Fruit fly (Drosophila melanogaster) whole organism, prepupa: ENCODE data around the gene CG2865.
A peak's percentile ranks its signal among the peaks of the same experiment; 100 is the strongest.

ENCODE experiments used
- CG10631 ChIP-seq: fragments of 200-800 bp; sonication (Bioruptor generic); optimal IDR thresholded peaks from 2 replicates; lab custom pipeline; 2016; ENCODE audit warnings: missing biosample characterization, missing genetic modification characterization
- CG10669 ChIP-seq: fragments of 200-800 bp; sonication (Bioruptor generic); optimal IDR thresholded peaks from 3 replicates; lab custom pipeline; 2018; ENCODE audit warnings: missing biosample characterization, mild to moderate bottlenecking, missing genetic modification characterization, moderate library complexity
- CG11902 ChIP-seq: fragments of 200-800 bp; sonication (Bioruptor generic); optimal IDR thresholded peaks from 3 replicates; lab custom pipeline; 2016; ENCODE audit warnings: missing biosample characterization, missing genetic modification characterization
- CG15336 ChIP-seq: fragments of 200-800 bp; sonication (Bioruptor generic); IDR thresholded peaks from 2 replicates; pipeline ENCODE4 v1.3.6; 2022; ENCODE audit warnings: missing biosample characterization, missing genetic modification characterization
- CG1621 ChIP-seq: fragments of 200-800 bp; sonication (Bioruptor generic); optimal IDR thresholded peaks from 3 replicates; lab custom pipeline; 2018; ENCODE audit warnings: missing biosample characterization, mild to moderate bottlenecking, missing genetic modification characterization
- CG16779 ChIP-seq: fragments of 200-800 bp; sonication (Bioruptor generic); optimal IDR thresholded peaks from 3 replicates; lab custom pipeline; 2017; ENCODE audit warnings: missing biosample characterization, mild to moderate bottlenecking, missing genetic modification characterization
- CG32006 ChIP-seq: fragments of 200-800 bp; sonication (Bioruptor generic); optimal IDR thresholded peaks from 3 replicates; lab custom pipeline; 2017; ENCODE audit warnings: missing biosample characterization, mild to moderate bottlenecking, missing genetic modification characterization
- CG34406 ChIP-seq: fragments of 200-800 bp; sonication (Bioruptor generic); optimal IDR thresholded peaks from 3 replicates; lab custom pipeline; 2016; ENCODE audit warnings: missing biosample characterization, missing genetic modification characterization
- CG3919 ChIP-seq: fragments of 200-800 bp; sonication (Bioruptor generic); optimal IDR thresholded peaks from 3 replicates; lab custom pipeline; 2016; ENCODE audit warnings: missing biosample characterization, missing genetic modification characterization
- CG4318 ChIP-seq: fragments of 200-800 bp; sonication (Bioruptor generic); optimal IDR thresholded peaks from 3 replicates; lab custom pipeline; 2017; ENCODE audit warnings: missing biosample characterization, mild to moderate bottlenecking, missing genetic modification characterization
- CG6163 ChIP-seq: fragments of 200-800 bp; sonication (Bioruptor generic); IDR thresholded peaks from 3 replicates; pipeline ENCODE4 v1.3.6; 2022; ENCODE audit warnings: missing biosample characterization, missing genetic modification characterization
- CG6276 ChIP-seq: fragments of 200-800 bp; sonication (Bioruptor generic); optimal IDR thresholded peaks from 2 replicates; lab custom pipeline; 2017; ENCODE audit warnings: missing biosample characterization, mild to moderate bottlenecking, missing genetic modification characterization
- CG6792 ChIP-seq: fragments of 200-800 bp; sonication (Bioruptor generic); optimal IDR thresholded peaks from 3 replicates; lab custom pipeline; 2016; ENCODE audit warnings: missing biosample characterization, missing genetic modification characterization
- CG6808 ChIP-seq: fragments of 200-800 bp; sonication (Bioruptor generic); optimal IDR thresholded peaks from 3 replicates; lab custom pipeline; 2017; ENCODE audit warnings: missing biosample characterization, missing genetic modification characterization, mild to moderate bottlenecking, moderate library complexity, missing genetic modification reagents
- CG6854 ChIP-seq: fragments of 200-800 bp; sonication (Bioruptor generic); optimal IDR thresholded peaks from 2 replicates; lab custom pipeline; 2017; ENCODE audit warnings: missing biosample characterization, mild to moderate bottlenecking, missing genetic modification characterization
- CG7368 ChIP-seq: fragments of 200-800 bp; sonication (Bioruptor generic); optimal IDR thresholded peaks from 3 replicates; lab custom pipeline; 2016; ENCODE audit warnings: missing biosample characterization, missing genetic modification characterization
- CG8119 ChIP-seq: fragments of 200-800 bp; sonication (Bioruptor generic); IDR thresholded peaks from 3 replicates; pipeline ENCODE4 v1.3.6; 2022; ENCODE audit warnings: missing biosample characterization, missing genetic modification characterization
- CG8632 ChIP-seq: fragments of 200-800 bp; sonication (Bioruptor generic); optimal IDR thresholded peaks from 3 replicates; lab custom pipeline; 2016; ENCODE audit warnings: missing biosample characterization, missing genetic modification characterization
- CG9139 ChIP-seq: fragments of 200-800 bp; sonication (Bioruptor generic); optimal IDR thresholded peaks from 3 replicates; lab custom pipeline; 2017; ENCODE audit warnings: missing biosample characterization, mild to moderate bottlenecking, missing genetic modification characterization
- Eip75B ChIP-seq: fragments of 200-800 bp; sonication (Bioruptor generic); optimal IDR thresholded peaks from 3 replicates; lab custom pipeline; 2016; ENCODE audit warnings: missing biosample characterization, missing genetic modification characterization
- Eip78C ChIP-seq: fragments of 200-800 bp; sonication (Bioruptor generic); peaks from one replicate; lab custom pipeline; 2016; ENCODE audit warnings: missing biosample characterization, missing genetic modification characterization
- Ets96B ChIP-seq: fragments of 200-800 bp; optimal IDR thresholded peaks from 2 replicates; lab custom pipeline; 2019; ENCODE audit warnings: missing biosample characterization, mild to moderate bottlenecking, missing genetic modification characterization, moderate library complexity
- Gug ChIP-seq: fragments of 200-800 bp; sonication (Bioruptor generic); IDR thresholded peaks from 2 replicates; pipeline ENCODE4 v1.3.6; 2022; ENCODE audit warnings: missing biosample characterization, missing genetic modification characterization
- Hr4 ChIP-seq: fragments of 200-800 bp; sonication (Bioruptor generic); optimal IDR thresholded peaks from 3 replicates; lab custom pipeline; 2016; ENCODE audit warnings: missing biosample characterization, missing genetic modification characterization
- Lpt ChIP-seq: fragments of 200-800 bp; sonication (Bioruptor generic); optimal IDR thresholded peaks from 3 replicates; lab custom pipeline; 2016; ENCODE audit warnings: missing biosample characterization, missing genetic modification characterization
- OdsH ChIP-seq: fragments of 200-800 bp; sonication (Bioruptor generic); optimal IDR thresholded peaks from 3 replicates; lab custom pipeline; 2016; ENCODE audit warnings: missing biosample characterization, missing genetic modification characterization
- Smox ChIP-seq: fragments of 200-800 bp; sonication (Bioruptor generic); optimal IDR thresholded peaks from 3 replicates; lab custom pipeline; 2016; ENCODE audit warnings: missing biosample characterization, missing genetic modification characterization
- Sox14 ChIP-seq: fragments of 200-800 bp; sonication (Bioruptor generic); optimal IDR thresholded peaks from 3 replicates; lab custom pipeline; 2016; ENCODE audit warnings: missing biosample characterization, missing genetic modification characterization
- Sox15 ChIP-seq: fragments of 200-800 bp; sonication (Bioruptor generic); optimal IDR thresholded peaks from 3 replicates; lab custom pipeline; 2016; ENCODE audit warnings: missing biosample characterization, missing genetic modification characterization
- achi ChIP-seq: fragments of 200-800 bp; sonication (Bioruptor generic); optimal IDR thresholded peaks from 3 replicates; lab custom pipeline; 2016; ENCODE audit warnings: missing biosample characterization, missing genetic modification characterization
- cyc ChIP-seq: fragments of 200-800 bp; sonication (Bioruptor generic); optimal IDR thresholded peaks from 3 replicates; lab custom pipeline; 2016; ENCODE audit warnings: missing biosample characterization, missing genetic modification characterization
- dac ChIP-seq: fragments of 200-800 bp; sonication (Bioruptor generic); optimal IDR thresholded peaks from 2 replicates; lab custom pipeline; 2017; ENCODE audit warnings: missing biosample characterization, mild to moderate bottlenecking, missing genetic modification characterization
- dsx ChIP-seq: fragments of 200-800 bp; optimal IDR thresholded peaks from 3 replicates; lab custom pipeline; 2019; ENCODE audit warnings: missing biosample characterization, mild to moderate bottlenecking, missing genetic modification characterization, moderate library complexity; ENCODE audit not compliant: poor library complexity, severe bottlenecking
- fd85E ChIP-seq: fragments of 200-800 bp; sonication (Bioruptor generic); optimal IDR thresholded peaks from 3 replicates; lab custom pipeline; 2016; ENCODE audit warnings: missing biosample characterization, missing genetic modification characterization
- fkh ChIP-seq: fragments of 200-800 bp; sonication (Bioruptor generic); optimal IDR thresholded peaks from 3 replicates; lab custom pipeline; 2017; ENCODE audit warnings: missing biosample characterization, mild to moderate bottlenecking, missing genetic modification characterization, moderate library complexity
- net ChIP-seq: fragments of 200-800 bp; sonication (Bioruptor generic); optimal IDR thresholded peaks from 3 replicates; lab custom pipeline; 2016; ENCODE audit warnings: missing biosample characterization, missing genetic modification characterization
- pdm3 ChIP-seq: fragments of 200-800 bp; sonication (Bioruptor generic); optimal IDR thresholded peaks from 3 replicates; lab custom pipeline; 2016; ENCODE audit warnings: missing biosample characterization, missing genetic modification characterization
- spab ChIP-seq: fragments of 200-800 bp; sonication (Bioruptor generic); optimal IDR thresholded peaks from 2 replicates; lab custom pipeline; 2017; ENCODE audit warnings: missing biosample characterization, mild to moderate bottlenecking, missing genetic modification characterization, missing genetic modification reagents
- ss ChIP-seq, 2 experiments: fragments of 200-800 bp; sonication (Bioruptor generic); optimal IDR thresholded peaks; 2 replicates in 1 of 2; 3 replicates in 1 of 2; lab custom pipeline; 2017 to 2018; ENCODE audit warnings: mild to moderate bottlenecking in 2 of 2, missing biosample characterization in 2 of 2, missing genetic modification characterization in 2 of 2, moderate library complexity in 1 of 2
- svp ChIP-seq: fragments of 200-800 bp; sonication (Bioruptor generic); peaks from one replicate; lab custom pipeline; 2016; ENCODE audit warnings: missing biosample characterization, missing genetic modification characterization
- topi ChIP-seq: fragments of 200-800 bp; sonication (Bioruptor generic); optimal IDR thresholded peaks from 3 replicates; lab custom pipeline; 2016; ENCODE audit warnings: missing biosample characterization, missing genetic modification characterization
- vri ChIP-seq: fragments of 200-800 bp; sonication (Bioruptor generic); optimal IDR thresholded peaks from 3 replicates; lab custom pipeline; 2016; ENCODE audit warnings: missing biosample characterization, mild to moderate bottlenecking, missing genetic modification characterization

Gene CG2865

DNA sequence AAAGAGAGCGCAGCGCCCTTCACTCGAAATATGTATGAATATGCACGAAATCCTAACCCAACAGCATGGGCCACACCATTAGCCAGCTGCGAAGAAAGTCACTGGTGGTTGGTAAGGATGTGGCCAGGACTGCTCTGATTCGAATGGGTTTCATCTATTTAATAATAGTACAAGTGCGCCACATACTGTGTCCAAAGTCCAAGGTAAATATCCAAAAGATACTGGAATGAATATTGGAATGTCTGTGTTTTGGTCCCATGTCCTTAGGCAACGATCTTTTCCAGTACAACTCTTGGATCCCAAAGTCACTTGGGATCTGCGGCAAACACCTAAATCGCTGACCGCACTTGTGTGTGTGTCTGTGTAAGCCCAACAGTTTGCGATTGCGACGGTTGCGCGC, 13.1 kb upstream of the CG2865 start (continued):
- TF ChIP-seq CG32006 (GFP tag; lab: Kevin White, UChicago), result peak; percentile 88
- peak; percentile 74 for TF ChIP-seq CG7368 (GFP tag; lab: Kevin White, UChicago)
- TF ChIP-seq Gug (GFP tag; lab: Robert Waterston, UW), result peak; percentile 62
- peak; percentile 84 for TF ChIP-seq topi (GFP tag; lab: Kevin White, UChicago)
- peak; percentile 78 for TF ChIP-seq CG8632 (GFP tag; lab: Kevin White, UChicago)
- TF ChIP-seq Hr4 (GFP tag; lab: Kevin White, UChicago), result peak; percentile 78
- TF ChIP-seq svp (GFP tag; lab: Kevin White, UChicago), result peak; percentile 72
- peak; percentile 65 for TF ChIP-seq Lpt
- no peak for TF ChIP-seq fd85E (GFP tag; lab: Kevin White, UChicago)
- TF ChIP-seq cyc (GFP tag; lab: Kevin White, UChicago), result peak; percentile 77
- peak; percentile 48 for TF ChIP-seq CG11902 (GFP tag; lab: Kevin White, UChicago)
- TF ChIP-seq Ets96B (tag; lab: Kevin White, UChicago), result peak; percentile 56
- peak; percentile 77 for TF ChIP-seq CG34406 (GFP tag; lab: Kevin White, UChicago)
- TF ChIP-seq Sox14 (GFP tag; lab: Kevin White, UChicago), result peak; percentile 84
- TF ChIP-seq ss (GFP tag; optimal IDR thresholded peaks at IDR 0.05; lab: Kevin White, UChicago), result peak; percentile 12 to 40

DNA sequence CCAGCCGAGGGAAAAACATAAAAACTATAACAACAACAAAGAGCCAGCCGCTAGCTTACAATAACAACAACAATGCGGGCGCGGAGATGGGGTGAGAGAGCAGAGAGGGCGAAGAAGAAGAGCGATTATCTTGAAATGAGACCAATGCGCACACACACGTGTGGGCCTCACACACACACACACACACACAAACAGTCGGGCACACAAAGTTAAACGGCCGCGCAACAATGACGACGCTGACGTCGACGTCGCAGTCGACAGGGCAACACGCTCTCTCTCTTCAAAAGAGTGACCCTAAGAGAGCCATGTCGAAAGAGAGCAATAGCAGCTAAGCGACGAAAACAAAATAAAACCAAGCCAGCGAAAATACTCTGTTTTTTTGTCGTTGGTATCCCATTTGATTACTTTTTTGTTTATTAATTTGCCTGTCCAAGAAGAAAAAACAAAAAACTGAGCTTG, 12.7 kb upstream of the CG2865 start:
- no peak for TF ChIP-seq Eip75B
- peak; percentile 44 for TF ChIP-seq CG9139
- peak; percentile 5 for TF ChIP-seq fd85E (GFP tag; lab: Kevin White, UChicago)
- TF ChIP-seq svp (GFP tag; lab: Kevin White, UChicago), result peak; percentile 73
- no peak for TF ChIP-seq cyc (GFP tag; lab: Kevin White, UChicago)
- no peak for TF ChIP-seq spab
- TF ChIP-seq CG3919 (GFP tag; lab: Kevin White, UChicago), result no peak
- TF ChIP-seq Sox14 (GFP tag; lab: Kevin White, UChicago), result peak; percentile 32
- peak; percentile 14 for TF ChIP-seq CG6854
- TF ChIP-seq CG15336 (GFP tag; lab: Robert Waterston, UW), result no peak
- TF ChIP-seq Ets96B (tag; lab: Kevin White, UChicago), result no peak
- TF ChIP-seq Eip78C (GFP tag; lab: Kevin White, UChicago), result no peak
- peak; percentile 53 for TF ChIP-seq ss (GFP tag; optimal IDR thresholded peaks at IDR 0.05; lab: Kevin White, UChicago)
- TF ChIP-seq dsx (GFP tag; lab: Kevin White, UChicago), result peak; percentile 68
- TF ChIP-seq CG6276, result no peak
- no peak for TF ChIP-seq dac (GFP tag; lab: Kevin White, UChicago)
- TF ChIP-seq CG6163, result peak; percentile 48; the same call in 1 of the 3 replicates
- peak; percentile 38 for TF ChIP-seq fkh (GFP tag; lab: Kevin White, UChicago)

DNA sequence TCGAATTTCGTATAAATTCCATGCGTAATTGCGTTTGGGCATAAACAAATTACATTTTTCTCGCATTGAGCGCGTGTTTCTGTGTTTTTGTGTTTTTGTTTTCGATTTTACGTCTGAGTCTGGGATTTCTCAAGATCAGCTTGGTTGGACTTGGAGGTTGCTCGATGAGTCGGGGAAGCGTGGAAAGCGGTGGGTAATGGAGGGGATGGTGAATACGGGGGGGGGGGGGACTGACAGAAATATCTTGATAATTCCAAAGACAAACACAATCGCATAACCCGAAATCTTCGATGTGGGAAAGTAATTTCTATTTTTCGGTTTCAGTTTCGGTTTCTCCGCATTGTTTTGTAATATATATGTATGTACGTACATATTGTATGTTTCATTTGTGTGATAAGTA, 12.1 kb upstream of the CG2865 start:
- TF ChIP-seq CG7368 (GFP tag; lab: Kevin White, UChicago) (no peak), CG8632 (GFP tag; lab: Kevin White, UChicago) (no peak), Ets96B (tag; lab: Kevin White, UChicago) (no peak), CG15336 (GFP tag; lab: Robert Waterston, UW) (no peak), CG6276 (no peak), CG4318 (GFP tag; lab: Kevin White, UChicago) (no peak), CG10669 (no peak), CG10631 (GFP tag; lab: Kevin White, UChicago) (no peak), OdsH (GFP tag; lab: Kevin White, UChicago) (no peak)

DNA sequence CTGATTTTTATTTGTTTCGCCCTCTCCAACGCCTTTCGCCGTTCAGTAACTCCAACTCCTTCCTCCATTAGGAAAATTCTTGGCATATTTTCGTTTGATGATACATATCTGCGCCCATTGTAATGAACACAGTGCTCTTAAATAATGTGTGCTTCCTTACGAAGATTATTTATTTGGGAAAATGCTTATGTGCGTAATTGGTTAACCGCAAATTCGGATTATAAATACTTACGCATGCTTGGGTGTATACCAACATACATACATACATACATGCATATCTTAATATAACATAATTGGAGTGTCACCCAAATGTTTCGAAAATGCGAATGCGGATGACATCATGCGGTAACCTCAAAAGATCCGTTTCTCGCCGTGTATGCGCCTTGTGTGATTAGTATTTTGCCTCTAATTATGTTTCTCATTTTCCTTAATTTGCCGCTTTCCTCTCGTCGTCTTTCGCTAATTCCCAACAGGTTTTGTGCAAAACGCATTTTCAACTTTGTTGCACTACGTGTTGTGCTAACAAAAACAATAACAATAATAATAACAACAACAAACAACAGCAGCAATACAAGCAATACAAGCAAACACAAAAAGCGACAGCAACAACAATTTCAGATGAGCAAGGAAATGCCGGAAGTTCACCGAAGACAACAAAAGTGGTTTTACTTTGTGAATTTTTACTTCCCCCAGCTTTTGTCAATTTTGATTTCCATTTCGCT, 11.5 kb upstream of the CG2865 start:
- no peak for TF ChIP-seq CG6854
- no peak for TF ChIP-seq CG6792 (GFP tag; lab: Kevin White, UChicago)
- no peak for TF ChIP-seq CG6163
- TF ChIP-seq CG8632 (GFP tag; lab: Kevin White, UChicago), result no peak
- TF ChIP-seq dac (GFP tag; lab: Kevin White, UChicago), result peak; percentile 2
- no peak for TF ChIP-seq Sox15 (GFP tag; lab: Kevin White, UChicago)
- TF ChIP-seq CG6808, result no peak
- TF ChIP-seq Lpt, result no peak
- peak; percentile 44 for TF ChIP-seq CG32006 (GFP tag; lab: Kevin White, UChicago)
- TF ChIP-seq achi (GFP tag; lab: Kevin White, UChicago), result peak; percentile 7
- TF ChIP-seq Smox (GFP tag; lab: Kevin White, UChicago), result no peak
- TF ChIP-seq CG34406 (GFP tag; lab: Kevin White, UChicago), result no peak
- TF ChIP-seq net (GFP tag; lab: Kevin White, UChicago), result no peak
- TF ChIP-seq pdm3 (GFP tag; lab: Kevin White, UChicago), result no peak
- TF ChIP-seq CG16779, result no peak
- peak; percentile 25; the same call in 1 of the 3 replicates for TF ChIP-seq CG8119 (GFP tag; lab: Robert Waterston, UW)
- peak; percentile 50 for TF ChIP-seq dsx (GFP tag; lab: Kevin White, UChicago)
- TF ChIP-seq CG1621 (tag; lab: Kevin White, UChicago), result no peak
- TF ChIP-seq CG4318 (GFP tag; lab: Kevin White, UChicago), result peak; percentile 18
- no peak for TF ChIP-seq Eip75B
- peak; percentile 64 for TF ChIP-seq Eip78C (GFP tag; lab: Kevin White, UChicago)
- no peak for TF ChIP-seq CG7368 (GFP tag; lab: Kevin White, UChicago)
- TF ChIP-seq vri (GFP tag; lab: Kevin White, UChicago), result no peak
